Worm (Caenorhabditis elegans) whole organism, late embryonic: Measurements from ENCODE around the gene sdz-31.

ENCODE experiments used
- ama-1 ChIP-seq: fragments of 150-350 bp; optimal IDR thresholded peaks from 2 replicates; lab custom pipeline; 2014
- ceh-22 ChIP-seq: sonication (generic microtip); optimal IDR thresholded peaks from 2 replicates; lab custom pipeline; 2017; ENCODE audit warnings: missing biosample characterization, missing genetic modification characterization
- ceh-45 ChIP-seq: fragments of 200-800 bp; sonication (Bioruptor generic); IDR thresholded peaks from 2 replicates; pipeline ENCODE4 v1.3.6; 2022; ENCODE audit warnings: missing genetic modification reagents, missing genetic modification characterization, missing compliant biosample characterization
- fax-1 ChIP-seq: sonication (generic microtip); optimal IDR thresholded peaks from 2 replicates; lab custom pipeline; 2016; ENCODE audit warnings: missing genotype, missing genetic modification characterization, missing compliant biosample characterization
- nhr-232 ChIP-seq: sonication (generic microtip); optimal IDR thresholded peaks from 2 replicates; lab custom pipeline; 2016; ENCODE audit warnings: missing genetic modification characterization, missing compliant biosample characterization
- sox-4 ChIP-seq: sonication (generic microtip); optimal IDR thresholded peaks from 2 replicates; lab custom pipeline; 2017; ENCODE audit warnings: mild to moderate bottlenecking, missing genetic modification characterization, inconsistent platforms, missing compliant biosample characterization

Gene sdz-31

DNA sequence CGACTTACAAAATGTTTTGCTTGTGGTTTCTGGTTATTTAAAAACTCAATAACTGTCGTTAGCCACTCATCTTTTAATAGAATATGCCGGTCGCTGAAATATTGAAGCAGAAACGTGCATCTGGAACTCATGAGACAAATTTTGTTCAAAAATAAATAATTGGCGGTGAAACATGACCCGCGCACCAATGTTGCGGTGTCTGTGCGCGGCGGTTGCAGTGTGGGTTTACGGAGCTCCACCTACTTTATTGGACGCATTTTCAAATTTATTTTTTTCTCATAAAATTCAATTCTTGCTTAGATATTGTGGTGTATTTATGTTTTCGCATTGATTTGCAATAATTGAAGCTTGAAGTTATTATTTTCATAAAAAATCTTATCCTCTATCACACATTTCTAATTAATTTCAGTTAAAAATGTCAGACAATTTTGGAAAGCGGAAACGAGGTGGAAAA is 50.7 kb downstream of the sdz-31 start, which contains the start of the genes rmh-2 and suds-3 (continued):
- no peak for TF ChIP-seq ceh-45 (GFP tag; lab: Robert Waterston, UW)
- no peak for TF ChIP-seq ama-1
- no peak for TF ChIP-seq ceh-22 (tag; lab: Kevin White, UChicago)
- no peak for TF ChIP-seq nhr-232 (tag; lab: Kevin White, UChicago)
- TF ChIP-seq fax-1 (tag; lab: Kevin White, UChicago) = no peak
- TF ChIP-seq sox-4 = no peak
